Fruit fly (Drosophila melanogaster) whole organism, embryonic: ENCODE data around the gene CG33111.
A peak's percentile ranks its signal among the peaks of the same experiment; 100 is the strongest.

Experiments used
- Adf1 ChIP-seq: fragments of 200-800 bp; sonication (Bioruptor generic); IDR thresholded peaks from 2 replicates; pipeline ENCODE4 v1.3.6; 2022; ENCODE audit warnings: missing biosample characterization, missing genetic modification characterization
- BtbVII ChIP-seq: fragments of 200-800 bp; sonication (Bioruptor generic); optimal IDR thresholded peaks from 3 replicates; lab custom pipeline; 2017; ENCODE audit warnings: missing biosample characterization, mild to moderate bottlenecking, missing genetic modification characterization
- CG10267 ChIP-seq: fragments of 200-800 bp; sonication (Bioruptor generic); optimal IDR thresholded peaks from 2 replicates; lab custom pipeline; 2018; ENCODE audit warnings: missing biosample characterization, mild to moderate bottlenecking, missing genetic modification characterization, moderate library complexity
- CG11247 ChIP-seq: fragments of 200-800 bp; sonication (Bioruptor generic); IDR thresholded peaks from 2 replicates; pipeline ENCODE4 v1.3.6; 2022; ENCODE audit warnings: missing biosample characterization, missing genetic modification characterization
- CG11696 ChIP-seq: fragments of 200-800 bp; sonication (Bioruptor generic); IDR thresholded peaks from 2 replicates; pipeline ENCODE4 v1.3.6; 2022; ENCODE audit warnings: missing biosample characterization, missing genetic modification characterization
- CG12299 ChIP-seq: fragments of 200-800 bp; sonication (Bioruptor generic); optimal IDR thresholded peaks from 2 replicates; lab custom pipeline; 2018; ENCODE audit warnings: missing biosample characterization, mild to moderate bottlenecking, missing genetic modification characterization
- CG14965 ChIP-seq: fragments of 200-800 bp; sonication (Bioruptor generic); optimal IDR thresholded peaks from 2 replicates; lab custom pipeline; 2016; ENCODE audit warnings: missing biosample characterization, missing genetic modification characterization, borderline replicate concordance
- CG1529 ChIP-seq: fragments of 200-800 bp; sonication (Bioruptor generic); optimal IDR thresholded peaks from 3 replicates; lab custom pipeline; 2018; ENCODE audit warnings: missing biosample characterization, missing genetic modification characterization
- CG2129 ChIP-seq: fragments of 200-800 bp; sonication (Bioruptor generic); IDR thresholded peaks from 2 replicates; pipeline ENCODE4 v1.3.6; 2022; ENCODE audit warnings: missing biosample characterization, missing genetic modification characterization; ENCODE audit not compliant: partially characterized antibody
- CG2678 ChIP-seq: fragments of 200-800 bp; sonication (Bioruptor generic); optimal IDR thresholded peaks from 3 replicates; lab custom pipeline; 2019; ENCODE audit warnings: missing biosample characterization, mild to moderate bottlenecking, missing genetic modification characterization, moderate library complexity
- CG30020 ChIP-seq: fragments of 200-800 bp; optimal IDR thresholded peaks from 2 replicates; lab custom pipeline; 2019; ENCODE audit warnings: missing biosample characterization, mild to moderate bottlenecking, missing genetic modification characterization, moderate library complexity
- CG31441 ChIP-seq: fragments of 200-800 bp; sonication (Bioruptor generic); IDR thresholded peaks from 2 replicates; pipeline ENCODE4 v1.3.6; 2022; ENCODE audit warnings: missing biosample characterization, missing genetic modification characterization
- CG33557 ChIP-seq: fragments of 200-800 bp; sonication (Bioruptor generic); optimal IDR thresholded peaks from 2 replicates; lab custom pipeline; 2019; ENCODE audit warnings: missing biosample characterization, mild to moderate bottlenecking, missing genetic modification characterization, moderate library complexity
- CG43689 ChIP-seq: fragments of 200-800 bp; sonication (Bioruptor generic); IDR thresholded peaks from 2 replicates; pipeline ENCODE4 v1.3.6; 2022; ENCODE audit warnings: missing biosample characterization, missing genetic modification characterization
- CG6272 ChIP-seq: fragments of 200-800 bp; sonication (Bioruptor generic); IDR thresholded peaks from 2 replicates; pipeline ENCODE4 v1.3.6; 2022; ENCODE audit warnings: missing biosample characterization, missing genetic modification characterization
- CG7357 ChIP-seq: fragments of 200-800 bp; sonication (Bioruptor generic); IDR thresholded peaks from 3 replicates; pipeline ENCODE4 v1.3.6; 2022; ENCODE audit warnings: missing biosample characterization, missing genetic modification characterization
- D19A ChIP-seq: fragments of 200-800 bp; optimal IDR thresholded peaks from 3 replicates; lab custom pipeline; 2019; ENCODE audit warnings: missing biosample characterization, mild to moderate bottlenecking, missing genetic modification characterization, moderate library complexity
- Dip3 ChIP-seq: fragments of 200-800 bp; sonication (Bioruptor generic); optimal IDR thresholded peaks from 3 replicates; lab custom pipeline; 2016; ENCODE audit warnings: missing biosample characterization, missing genetic modification characterization
- E2f2 ChIP-seq: fragments of 200-800 bp; sonication (Bioruptor generic); IDR thresholded peaks from 2 replicates; pipeline ENCODE4 v1.3.6; 2022; ENCODE audit warnings: missing biosample characterization, missing genetic modification characterization
- Eip74EF ChIP-seq, 2 experiments: fragments of 200-800 bp in 1 of 2; fragments of >200 bp in 1 of 2; sonication (Bioruptor generic) in 1 of 2; optimal IDR thresholded peaks; 2 replicates each; lab custom pipeline; 2017 to 2019; ENCODE audit warnings: missing biosample characterization in 2 of 2, missing genetic modification characterization in 2 of 2, mild to moderate bottlenecking in 1 of 2, moderate library complexity in 1 of 2
- Elba2 ChIP-seq: fragments of 200-800 bp; sonication (Bioruptor generic); optimal IDR thresholded peaks from 3 replicates; lab custom pipeline; 2016; ENCODE audit warnings: missing biosample characterization, missing genetic modification characterization
- Hmr ChIP-seq: fragments of 200-800 bp; sonication (Bioruptor generic); optimal IDR thresholded peaks from 3 replicates; lab custom pipeline; 2017; ENCODE audit warnings: mild to moderate bottlenecking, missing biosample characterization, missing genetic modification reagents, missing genetic modification characterization
- Meics ChIP-seq: fragments of 200-800 bp; sonication (Bioruptor generic); optimal IDR thresholded peaks from 2 replicates; lab custom pipeline; 2017; ENCODE audit warnings: missing biosample characterization, mild to moderate bottlenecking, missing genetic modification characterization
- NC2β ChIP-seq: fragments of 200-800 bp; sonication (Bioruptor generic); optimal IDR thresholded peaks from 2 replicates; lab custom pipeline; 2016; ENCODE audit warnings: missing biosample characterization, missing genetic modification characterization
- Neu2 ChIP-seq: fragments of 200-800 bp; sonication (Bioruptor generic); optimal IDR thresholded peaks from 3 replicates; lab custom pipeline; 2016; ENCODE audit warnings: missing biosample characterization, missing genetic modification characterization, borderline replicate concordance
- Nf-YA ChIP-seq: fragments of 200-800 bp; sonication (Bioruptor generic); IDR thresholded peaks from 2 replicates; pipeline ENCODE4 v1.3.6; 2022; ENCODE audit warnings: missing biosample characterization, missing genetic modification characterization
- Opbp ChIP-seq: fragments of 200-800 bp; sonication (Bioruptor generic); IDR thresholded peaks from 3 replicates; pipeline ENCODE4 v1.3.6; 2022; ENCODE audit warnings: missing biosample characterization, missing genetic modification characterization; ENCODE audit not compliant: partially characterized antibody
- PHDP ChIP-seq: fragments of 200-800 bp; sonication (Bioruptor generic); optimal IDR thresholded peaks from 3 replicates; lab custom pipeline; 2018; ENCODE audit warnings: missing biosample characterization, mild to moderate bottlenecking, missing genetic modification characterization, moderate library complexity
- Ravus ChIP-seq: fragments of 200-800 bp; sonication (Bioruptor generic); IDR thresholded peaks from 2 replicates; pipeline ENCODE4 v1.3.6; 2022; ENCODE audit warnings: missing biosample characterization, missing genetic modification characterization
- Sry-δ ChIP-seq: fragments of 200-800 bp; sonication (Bioruptor generic); optimal IDR thresholded peaks from 2 replicates; lab custom pipeline; 2016; ENCODE audit warnings: missing biosample characterization, missing genetic modification characterization
- TFAM ChIP-seq: fragments of 200-800 bp; sonication (Bioruptor generic); optimal IDR thresholded peaks from 2 replicates; lab custom pipeline; 2017; ENCODE audit warnings: missing biosample characterization, missing genetic modification characterization, inconsistent platforms
- Xrp1 ChIP-seq: fragments of 200-800 bp; sonication (Bioruptor generic); IDR thresholded peaks from 2 replicates; pipeline ENCODE4 v1.3.6; 2022; ENCODE audit warnings: missing biosample characterization, missing genetic modification characterization
- YL-1 ChIP-seq: fragments of 200-800 bp; sonication (Bioruptor generic); optimal IDR thresholded peaks from 3 replicates; lab custom pipeline; 2017; ENCODE audit warnings: missing biosample characterization, mild to moderate bottlenecking, missing genetic modification characterization
- ab ChIP-seq: fragments of 200-800 bp; sonication (Bioruptor generic); optimal IDR thresholded peaks from 2 replicates; lab custom pipeline; 2016; ENCODE audit warnings: missing biosample characterization, missing genetic modification characterization
- ac ChIP-seq: fragments of 200-800 bp; sonication (Bioruptor generic); optimal IDR thresholded peaks from 3 replicates; lab custom pipeline; 2017; ENCODE audit warnings: missing biosample characterization, mild to moderate bottlenecking, missing genetic modification characterization
- caup ChIP-seq: fragments of 200-800 bp; sonication (Bioruptor generic); optimal IDR thresholded peaks from 3 replicates; lab custom pipeline; 2017; ENCODE audit warnings: missing biosample characterization, mild to moderate bottlenecking, missing genetic modification characterization, moderate library complexity; ENCODE audit not compliant: severe bottlenecking
- da ChIP-seq: fragments of 200-800 bp; sonication (Bioruptor generic); optimal IDR thresholded peaks from 2 replicates; lab custom pipeline; 2016; ENCODE audit warnings: missing biosample characterization, missing genetic modification characterization
- dm ChIP-seq: fragments of 200-800 bp; sonication (Bioruptor generic); optimal IDR thresholded peaks from 3 replicates; lab custom pipeline; 2016; ENCODE audit warnings: missing biosample characterization, missing genetic modification characterization
- dpn ChIP-seq, 2 experiments: fragments of 200-800 bp; sonication (Bioruptor generic); optimal IDR thresholded peaks; 3 replicates each; lab custom pipeline; 2016; ENCODE audit warnings: missing biosample characterization in 2 of 2, missing genetic modification characterization in 2 of 2
- eve ChIP-seq, 2 experiments: fragments of >200 bp; optimal IDR thresholded peaks; 2 replicates each; lab custom pipeline; 2017; ENCODE audit warnings: missing biosample characterization in 2 of 2, missing genetic modification characterization in 2 of 2
- ftz-f1 ChIP-seq: fragments of 200-800 bp; sonication (Bioruptor generic); optimal IDR thresholded peaks from 2 replicates; lab custom pipeline; 2016; ENCODE audit warnings: missing biosample characterization, missing genetic modification characterization
- mld ChIP-seq: fragments of 200-800 bp; sonication (Bioruptor generic); IDR thresholded peaks from 3 replicates; pipeline ENCODE4 v1.3.6; 2022; ENCODE audit warnings: missing biosample characterization, missing genetic modification characterization; ENCODE audit not compliant: partially characterized antibody
- pfk ChIP-seq: fragments of 200-800 bp; sonication (Bioruptor generic); optimal IDR thresholded peaks from 2 replicates; lab custom pipeline; 2018; ENCODE audit warnings: missing biosample characterization, mild to moderate bottlenecking, missing genetic modification characterization, moderate library complexity
- run ChIP-seq: fragments of 200-800 bp; sonication (Bioruptor generic); optimal IDR thresholded peaks from 3 replicates; lab custom pipeline; 2018; ENCODE audit warnings: missing biosample characterization, mild to moderate bottlenecking, missing genetic modification characterization
- sc ChIP-seq, 3 experiments: fragments of >200 bp in 2 of 3; fragments of 200-800 bp in 1 of 3; sonication (Bioruptor generic) in 1 of 3; optimal IDR thresholded peaks; 2 replicates in 2 of 3; 3 replicates in 1 of 3; lab custom pipeline; 2017; ENCODE audit warnings: mild to moderate bottlenecking in 1 of 3, missing biosample characterization in 1 of 3, missing genetic modification characterization in 1 of 3, missing genetic modification reagents in 1 of 3
- shn ChIP-seq: fragments of 200-800 bp; sonication (Bioruptor generic); optimal IDR thresholded peaks from 3 replicates; lab custom pipeline; 2016; ENCODE audit warnings: missing biosample characterization, missing genetic modification characterization
- sim ChIP-seq: fragments of 200-800 bp; sonication (Bioruptor generic); IDR thresholded peaks from 2 replicates; pipeline ENCODE4 v1.3.6; 2022; ENCODE audit warnings: missing biosample characterization, missing genetic modification characterization
- sqz ChIP-seq: fragments of 200-800 bp; sonication (Bioruptor generic); optimal IDR thresholded peaks from 3 replicates; lab custom pipeline; 2018; ENCODE audit warnings: missing biosample characterization, mild to moderate bottlenecking, missing genetic modification characterization
- vnd ChIP-seq: fragments of 200-800 bp; sonication (Bioruptor generic); IDR thresholded peaks from 3 replicates; pipeline ENCODE4 v1.3.6; 2022; ENCODE audit warnings: missing biosample characterization, missing genetic modification characterization; ENCODE audit not compliant: partially characterized antibody

CG33111 gene

dm6 chr3R:23818879-23819408 lies at the start of gene CG33111, which contains the start of gene eIF4G2 (continued):
- TF ChIP-seq Eip74EF (GFP tag; optimal IDR thresholded peaks at IDR 0.05; lab: Kevin White, UChicago), result peak in 1 of 2 experiments; percentile 38
- TF ChIP-seq PHDP (tag; lab: Kevin White, UChicago), result peak; percentile 36
- no peak for TF ChIP-seq Ravus (GFP tag; lab: Robert Waterston, UW)
- TF ChIP-seq D19A (tag; lab: Kevin White, UChicago), result no peak
- peak; percentile 51; the same call in 1 of the 2 replicates for TF ChIP-seq CG2129
- peak; percentile 4 for TF ChIP-seq Meics (GFP tag; lab: Kevin White, UChicago)
- TF ChIP-seq dm (GFP tag; lab: Kevin White, UChicago), result peak; percentile 42
- peak; percentile 38; the same call in 1 of the 2 replicates for TF ChIP-seq Xrp1
- TF ChIP-seq run, result no peak
- TF ChIP-seq YL-1 (GFP tag; lab: Kevin White, UChicago), result peak; percentile 91
- peak; percentile 26; the same call in 1 of the 2 replicates for TF ChIP-seq CG6272 (GFP tag; lab: Robert Waterston, UW)
- TF ChIP-seq ab (GFP tag; lab: Kevin White, UChicago), result no peak
- no peak for TF ChIP-seq eve (GFP tag; optimal IDR thresholded peaks at IDR 0.05; lab: Kevin White, UChicago)
- TF ChIP-seq CG1529, result no peak
- TF ChIP-seq Elba2 (GFP tag; lab: Kevin White, UChicago), result no peak
- TF ChIP-seq sim (GFP tag; lab: Robert Waterston, UW), result no peak
- peak; percentile 18 for TF ChIP-seq CG2678
- TF ChIP-seq ac (GFP tag; lab: Kevin White, UChicago), result no peak
- peak; percentile 54 for TF ChIP-seq Neu2
- peak; percentile 36 for TF ChIP-seq pfk
- TF ChIP-seq NC2β (GFP tag; lab: Kevin White, UChicago), result peak; percentile 50
- TF ChIP-seq Hmr (GFP tag; lab: Kevin White, UChicago), result peak; percentile 73
- TF ChIP-seq Sry-δ (GFP tag; lab: Kevin White, UChicago), result peak; percentile 97
- peak; percentile 39 to 42 for TF ChIP-seq dpn (GFP tag; optimal IDR thresholded peaks at IDR 0.05; lab: Kevin White, UChicago)
- TF ChIP-seq CG12299 (tag; lab: Kevin White, UChicago), result peak; percentile 14
- TF ChIP-seq sc (optimal IDR thresholded peaks at IDR 0.05; lab: Kevin White, UChicago), result no peak
- no peak for TF ChIP-seq sc (GFP tag; optimal IDR thresholded peaks at IDR 0.05; lab: Kevin White, UChicago)
- TF ChIP-seq E2f2 (GFP tag; lab: Robert Waterston, UW), result peak; percentile 97
- TF ChIP-seq mld (GFP tag; lab: Robert Waterston, UW), result peak; percentile 73; the same call in 2 of the 3 replicates
- no peak for TF ChIP-seq CG14965 (GFP tag; lab: Kevin White, UChicago)
- TF ChIP-seq CG11247 (GFP tag; lab: Robert Waterston, UW), result no peak
- peak; percentile 90 for TF ChIP-seq Opbp (GFP tag; lab: Robert Waterston, UW)
- no peak for TF ChIP-seq TFAM (GFP tag; lab: Kevin White, UChicago)
- TF ChIP-seq BtbVII (GFP tag; lab: Kevin White, UChicago), result peak; percentile 33
- peak; percentile 91 for TF ChIP-seq sqz
- TF ChIP-seq Adf1 (GFP tag; lab: Robert Waterston, UW), result peak; percentile 53
- no peak; the same call in 1 of the 2 replicates for TF ChIP-seq CG31441 (GFP tag; lab: Robert Waterston, UW)
- no peak for TF ChIP-seq da (GFP tag; lab: Kevin White, UChicago)
- no peak for TF ChIP-seq CG11696 (GFP tag; lab: Robert Waterston, UW)
- TF ChIP-seq CG30020 (tag; lab: Kevin White, UChicago), result peak; percentile 26
- no peak for TF ChIP-seq shn (GFP tag; lab: Kevin White, UChicago)
- peak; percentile 67 for TF ChIP-seq CG10267 (tag; lab: Kevin White, UChicago)
- TF ChIP-seq CG7357 (GFP tag; lab: Robert Waterston, UW), result no peak
- no peak for TF ChIP-seq CG43689 (GFP tag; lab: Robert Waterston, UW)
- peak; percentile 42 for TF ChIP-seq Dip3 (GFP tag; lab: Kevin White, UChicago)
- TF ChIP-seq ftz-f1 (GFP tag; lab: Kevin White, UChicago), result peak; percentile 17
- TF ChIP-seq caup (GFP tag; lab: Kevin White, UChicago), result no peak
- TF ChIP-seq CG33557 (GFP tag; lab: Kevin White, UChicago), result peak; percentile 51
- TF ChIP-seq Nf-YA (GFP tag; lab: Robert Waterston, UW), result no peak
- TF ChIP-seq vnd, result peak; percentile 73
